Fruit fly (Drosophila melanogaster) whole organism, embryonic: Measurements from ENCODE around the gene CG7650.
A peak's percentile ranks its signal among the peaks of the same experiment; 100 is the strongest.

Source experiments
- CG11696 ChIP-seq: fragments of 200-800 bp; sonication (Bioruptor generic); IDR thresholded peaks from 2 replicates; pipeline ENCODE4 v1.3.6; 2022; ENCODE audit warnings: missing biosample characterization, missing genetic modification characterization
- CG12299 ChIP-seq: fragments of 200-800 bp; sonication (Bioruptor generic); optimal IDR thresholded peaks from 2 replicates; lab custom pipeline; 2018; ENCODE audit warnings: missing biosample characterization, mild to moderate bottlenecking, missing genetic modification characterization
- CG14014 ChIP-seq: fragments of 200-800 bp; sonication (Bioruptor generic); IDR thresholded peaks from 2 replicates; pipeline ENCODE4 v1.3.6; 2022; ENCODE audit warnings: missing biosample characterization, missing genetic modification characterization
- CG1603 ChIP-seq: fragments of 200-800 bp; sonication (Bioruptor generic); optimal IDR thresholded peaks from 2 replicates; lab custom pipeline; 2019; ENCODE audit warnings: missing biosample characterization, mild to moderate bottlenecking, missing genetic modification characterization, moderate library complexity
- CG1647 ChIP-seq: fragments of 200-800 bp; sonication (Bioruptor generic); optimal IDR thresholded peaks from 3 replicates; lab custom pipeline; 2016; ENCODE audit warnings: missing biosample characterization, missing genetic modification characterization
- CG16815 ChIP-seq: fragments of 200-800 bp; sonication (Bioruptor generic); optimal IDR thresholded peaks from 3 replicates; lab custom pipeline; 2017; ENCODE audit warnings: missing biosample characterization, mild to moderate bottlenecking, missing genetic modification characterization
- CG17359 ChIP-seq: fragments of 200-800 bp; sonication (Bioruptor generic); optimal IDR thresholded peaks from 3 replicates; lab custom pipeline; 2018; ENCODE audit warnings: missing biosample characterization, mild to moderate bottlenecking, missing genetic modification characterization, moderate library complexity
- CG17912 ChIP-seq: fragments of 200-800 bp; sonication (Bioruptor generic); optimal IDR thresholded peaks from 2 replicates; lab custom pipeline; 2018; ENCODE audit warnings: missing biosample characterization, mild to moderate bottlenecking, missing genetic modification characterization
- CG2678 ChIP-seq: fragments of 200-800 bp; sonication (Bioruptor generic); optimal IDR thresholded peaks from 3 replicates; lab custom pipeline; 2019; ENCODE audit warnings: missing biosample characterization, mild to moderate bottlenecking, missing genetic modification characterization, moderate library complexity
- CG30403 ChIP-seq: fragments of 200-800 bp; sonication (Bioruptor generic); optimal IDR thresholded peaks from 3 replicates; lab custom pipeline; 2016; ENCODE audit warnings: missing biosample characterization, missing genetic modification characterization
- CG30431 ChIP-seq: fragments of 200-800 bp; sonication (Bioruptor generic); optimal IDR thresholded peaks from 2 replicates; lab custom pipeline; 2017; ENCODE audit warnings: missing biosample characterization, missing genetic modification characterization
- CG31388 ChIP-seq: fragments of 200-800 bp; sonication (Bioruptor generic); optimal IDR thresholded peaks from 2 replicates; lab custom pipeline; 2016; ENCODE audit warnings: missing biosample characterization, missing genetic modification characterization
- CG5180 ChIP-seq: fragments of 200-800 bp; sonication (Bioruptor generic); optimal IDR thresholded peaks from 3 replicates; lab custom pipeline; 2017; ENCODE audit warnings: missing biosample characterization, missing genetic modification characterization, mild to moderate bottlenecking, moderate library complexity, missing genetic modification reagents
- CG5953 ChIP-seq: fragments of 200-800 bp; sonication (Bioruptor generic); IDR thresholded peaks from 2 replicates; pipeline ENCODE4 v1.3.6; 2022; ENCODE audit warnings: missing biosample characterization, missing genetic modification characterization
- CG6175 ChIP-seq: fragments of 200-800 bp; sonication (Bioruptor generic); IDR thresholded peaks from 3 replicates; pipeline ENCODE4 v1.3.6; 2022; ENCODE audit warnings: missing biosample characterization, missing genetic modification characterization
- CG6854 ChIP-seq: fragments of 200-800 bp; sonication (Bioruptor generic); optimal IDR thresholded peaks from 3 replicates; lab custom pipeline; 2017; ENCODE audit warnings: missing biosample characterization, mild to moderate bottlenecking, missing genetic modification characterization
- CG7786 ChIP-seq: fragments of 200-800 bp; sonication (Bioruptor generic); optimal IDR thresholded peaks from 2 replicates; lab custom pipeline; 2016; ENCODE audit warnings: missing biosample characterization, missing genetic modification characterization
- CG8359 ChIP-seq: fragments of 200-800 bp; sonication (Bioruptor generic); optimal IDR thresholded peaks from 2 replicates; lab custom pipeline; 2017; ENCODE audit warnings: missing biosample characterization, mild to moderate bottlenecking, missing genetic modification characterization, borderline replicate concordance
- CG9876 ChIP-seq: fragments of 200-800 bp; sonication (Bioruptor generic); optimal IDR thresholded peaks from 2 replicates; lab custom pipeline; 2016; ENCODE audit warnings: missing biosample characterization, missing genetic modification characterization
- CkIIα-i1 ChIP-seq: fragments of 200-800 bp; sonication (Bioruptor generic); IDR thresholded peaks from 2 replicates; pipeline ENCODE4 v1.3.6; 2022; ENCODE audit warnings: missing biosample characterization, missing genetic modification characterization
- CrebB ChIP-seq: fragments of 200-800 bp; sonication (Bioruptor generic); optimal IDR thresholded peaks from 3 replicates; lab custom pipeline; 2018; ENCODE audit warnings: missing biosample characterization, mild to moderate bottlenecking, missing genetic modification characterization
- Dad ChIP-seq: fragments of 200-800 bp; sonication (Bioruptor generic); optimal IDR thresholded peaks from 3 replicates; lab custom pipeline; 2016; ENCODE audit warnings: missing biosample characterization, missing genetic modification characterization
- Eip74EF ChIP-seq, 2 experiments: fragments of 200-800 bp in 1 of 2; fragments of >200 bp in 1 of 2; sonication (Bioruptor generic) in 1 of 2; optimal IDR thresholded peaks; 2 replicates each; lab custom pipeline; 2017 to 2019; ENCODE audit warnings: missing biosample characterization in 2 of 2, missing genetic modification characterization in 2 of 2, mild to moderate bottlenecking in 1 of 2, moderate library complexity in 1 of 2
- HmgD ChIP-seq: fragments of 200-800 bp; sonication (Bioruptor generic); optimal IDR thresholded peaks from 3 replicates; lab custom pipeline; 2016; ENCODE audit warnings: missing biosample characterization, missing genetic modification characterization
- Hsf ChIP-seq: fragments of 200-800 bp; sonication (Bioruptor generic); optimal IDR thresholded peaks from 3 replicates; lab custom pipeline; 2016; ENCODE audit warnings: missing biosample characterization, missing genetic modification characterization
- Myb ChIP-seq: fragments of 200-800 bp; sonication (Bioruptor generic); optimal IDR thresholded peaks from 2 replicates; lab custom pipeline; 2016; ENCODE audit warnings: missing biosample characterization, missing genetic modification characterization
- Ptx1 ChIP-seq: fragments of 200-800 bp; sonication (Bioruptor generic); IDR thresholded peaks from 2 replicates; pipeline ENCODE4 v1.3.6; 2022; ENCODE audit warnings: missing biosample characterization, missing genetic modification characterization
- Sry-β ChIP-seq: fragments of 200-800 bp; sonication (Bioruptor generic); optimal IDR thresholded peaks from 2 replicates; lab custom pipeline; 2018; ENCODE audit warnings: missing biosample characterization, mild to moderate bottlenecking, missing genetic modification characterization, moderate library complexity
- cg ChIP-seq: fragments of 200-800 bp; sonication (Bioruptor generic); optimal IDR thresholded peaks from 3 replicates; lab custom pipeline; 2019; ENCODE audit warnings: missing biosample characterization, mild to moderate bottlenecking, missing genetic modification characterization, moderate library complexity
- chif ChIP-seq, 2 experiments: fragments of 200-800 bp; sonication (Bioruptor generic); optimal IDR thresholded peaks; 3 replicates each; lab custom pipeline; 2016; ENCODE audit warnings: missing biosample characterization in 2 of 2, missing genetic modification characterization in 2 of 2
- corto ChIP-seq: fragments of 200-800 bp; sonication (Bioruptor generic); optimal IDR thresholded peaks from 2 replicates; lab custom pipeline; 2016; ENCODE audit warnings: missing biosample characterization, mild to moderate bottlenecking, missing genetic modification characterization, moderate library complexity
- dmrt11E ChIP-seq: fragments of 200-800 bp; sonication (Bioruptor generic); optimal IDR thresholded peaks from 3 replicates; lab custom pipeline; 2018; ENCODE audit warnings: missing biosample characterization, mild to moderate bottlenecking, missing genetic modification characterization, moderate library complexity
- ems ChIP-seq: fragments of 200-800 bp; sonication (Bioruptor generic); optimal IDR thresholded peaks from 3 replicates; lab custom pipeline; 2016; ENCODE audit warnings: missing biosample characterization, missing genetic modification characterization
- en ChIP-seq: fragments of 200-800 bp; sonication (Bioruptor generic); optimal IDR thresholded peaks from 2 replicates; lab custom pipeline; 2016; ENCODE audit warnings: missing biosample characterization, missing genetic modification characterization
- exex ChIP-seq: fragments of 200-800 bp; sonication (Bioruptor generic); optimal IDR thresholded peaks from 4 replicates; lab custom pipeline; 2018; ENCODE audit warnings: missing biosample characterization, mild to moderate bottlenecking, missing genetic modification characterization, moderate library complexity
- fd3F ChIP-seq: fragments of 200-800 bp; sonication (Bioruptor generic); optimal IDR thresholded peaks from 2 replicates; lab custom pipeline; 2018; ENCODE audit warnings: missing biosample characterization, mild to moderate bottlenecking, missing genetic modification characterization, moderate library complexity
- gro ChIP-seq: fragments of 200-800 bp; sonication (Bioruptor generic); optimal IDR thresholded peaks from 2 replicates; lab custom pipeline; 2016; ENCODE audit warnings: missing biosample characterization, missing genetic modification characterization
- inv ChIP-seq: fragments of 200-800 bp; sonication (Bioruptor generic); IDR thresholded peaks from 2 replicates; pipeline ENCODE4 v1.3.6; 2022; ENCODE audit warnings: missing biosample characterization, missing genetic modification characterization; ENCODE audit not compliant: partially characterized antibody
- kni ChIP-seq: fragments of 200-800 bp; sonication (Bioruptor generic); optimal IDR thresholded peaks from 3 replicates; lab custom pipeline; 2017; ENCODE audit warnings: mild to moderate bottlenecking, missing biosample characterization, missing genetic modification reagents, missing genetic modification characterization
- knrl ChIP-seq: fragments of 200-800 bp; sonication (Bioruptor generic); IDR thresholded peaks from 3 replicates; pipeline ENCODE4 v1.3.6; 2022; ENCODE audit warnings: missing biosample characterization, missing genetic modification characterization; ENCODE audit not compliant: partially characterized antibody
- lab ChIP-seq: fragments of 200-800 bp; sonication (Bioruptor generic); optimal IDR thresholded peaks from 3 replicates; lab custom pipeline; 2017; ENCODE audit warnings: missing biosample characterization, missing genetic modification characterization, mild to moderate bottlenecking, moderate library complexity, missing genetic modification reagents
- lov ChIP-seq, 2 experiments: fragments of 200-800 bp in 1 of 2; fragments of >200 bp in 1 of 2; sonication (Bioruptor generic) in 1 of 2; IDR thresholded peaks in 1 of 2; optimal IDR thresholded peaks in 1 of 2; 2 replicates in 1 of 2; 3 replicates in 1 of 2; pipeline versions ENCODE4 v1.3.6 to Lab custom; 2017 to 2022; ENCODE audit warnings: missing biosample characterization in 1 of 2, missing genetic modification characterization in 1 of 2
- nerfin-1 ChIP-seq: fragments of 200-800 bp; sonication (Bioruptor generic); optimal IDR thresholded peaks from 3 replicates; lab custom pipeline; 2019; ENCODE audit warnings: missing biosample characterization, mild to moderate bottlenecking, missing genetic modification characterization, moderate library complexity
- nom ChIP-seq: fragments of 200-800 bp; sonication (Bioruptor generic); optimal IDR thresholded peaks from 2 replicates; lab custom pipeline; 2017; ENCODE audit warnings: missing biosample characterization, missing genetic modification characterization, mild to moderate bottlenecking, moderate library complexity, missing genetic modification reagents
- onecut ChIP-seq: fragments of 200-800 bp; sonication (Bioruptor generic); IDR thresholded peaks from 2 replicates; pipeline ENCODE4 v1.3.6; 2022; ENCODE audit warnings: missing biosample characterization, missing genetic modification characterization
- peb ChIP-seq: fragments of 200-800 bp; sonication (Bioruptor generic); IDR thresholded peaks from 2 replicates; pipeline ENCODE4 v1.3.6; 2022; ENCODE audit warnings: missing biosample characterization, missing genetic modification characterization
- sima ChIP-seq: fragments of 200-800 bp; sonication (Bioruptor generic); optimal IDR thresholded peaks from 2 replicates; lab custom pipeline; 2016; ENCODE audit warnings: missing biosample characterization, missing genetic modification characterization

Gene CG7650

dm6 chr3L:15625676-15626414, 15.7 kb upstream of the CG7650 start (continued):
- TF ChIP-seq CG5953 (GFP tag; lab: Robert Waterston, UW) (0 out of 2 replicates have a peak, but pooled peaks have one; percentile 16), CG5180 (GFP tag; lab: Kevin White, UChicago) (peak; percentile 82), Myb (peak; percentile 16), CG17912 (GFP tag; lab: Kevin White, UChicago) (peak; percentile 48), peb (GFP tag; lab: Robert Waterston, UW) (peak; percentile 46; the same call in 1 of the 2 replicates), CG8359 (GFP tag; lab: Kevin White, UChicago) (peak; percentile 56), dmrt11E (tag; lab: Kevin White, UChicago) (peak; percentile 69), sima (GFP tag; lab: Kevin White, UChicago) (no peak), CG1647 (GFP tag; lab: Kevin White, UChicago) (peak; percentile 21), inv (GFP tag; lab: Robert Waterston, UW) (no peak), knrl (no peak), CG2678 (tag; lab: Kevin White, UChicago) (peak; percentile 97), CG17359 (tag; lab: Kevin White, UChicago) (peak; percentile 93), Hsf (GFP tag; lab: Kevin White, UChicago) (peak; percentile 69), CG16815 (GFP tag; lab: Kevin White, UChicago) (peak; percentile 85), CG12299 (peak; percentile 82), Eip74EF (GFP tag; optimal IDR thresholded peaks at IDR 0.05; lab: Kevin White, UChicago) (peak in 1 of 2 experiments; percentile 95), CG14014 (GFP tag; lab: Robert Waterston, UW) (peak; percentile 76), CG9876 (no peak), fd3F (peak; percentile 89), lov (optimal IDR thresholded peaks at IDR 0.05; lab: Kevin White, UChicago) (no peak), lov (GFP tag; IDR thresholded peaks at IDR 0.05; lab: Robert Waterston, UW) (0 out of 3 replicates have a peak, but pooled peaks have one; percentile 19), nom (GFP tag; lab: Kevin White, UChicago) (peak; percentile 64), CG31388 (GFP tag; lab: Kevin White, UChicago) (peak; percentile 55), ems (GFP tag; lab: Kevin White, UChicago) (peak; percentile 40), chif (GFP tag; optimal IDR thresholded peaks at IDR 0.05; lab: Kevin White, UChicago) (peak; percentile 23 to 65), CG6854 (GFP tag; lab: Kevin White, UChicago) (peak; percentile 81), en (GFP tag; lab: Kevin White, UChicago) (no peak), HmgD (GFP tag; lab: Kevin White, UChicago) (no peak), CG6175 (no peak), exex (tag; lab: Kevin White, UChicago) (peak; percentile 56), kni (peak; percentile 80), lab (GFP tag; lab: Kevin White, UChicago) (peak; percentile 90), cg (peak; percentile 89), CG30403 (GFP tag; lab: Kevin White, UChicago) (peak; percentile 95), CG1603 (tag; lab: Kevin White, UChicago) (peak; percentile 38), CG11696 (peak; percentile 44; the same call in 1 of the 2 replicates), Ptx1 (GFP tag; lab: Robert Waterston, UW) (peak; percentile 90), Dad (GFP tag; lab: Kevin White, UChicago) (no peak), corto (GFP tag; lab: Kevin White, UChicago) (peak; percentile 62), CG30431 (peak; percentile 75), nerfin-1 (tag; lab: Kevin White, UChicago) (peak; percentile 90), Sry-β (GFP tag; lab: Kevin White, UChicago) (peak; percentile 44), onecut (peak; percentile 45), CrebB (peak; percentile 52), CkIIα-i1 (GFP tag; lab: Robert Waterston, UW) (no peak), gro (GFP tag; lab: Kevin White, UChicago) (peak; percentile 16), CG7786 (GFP tag; lab: Kevin White, UChicago) (peak; percentile 34)
